Worm (Caenorhabditis elegans): ENCODE results near the gene Y49F6B.20.

DNA sequence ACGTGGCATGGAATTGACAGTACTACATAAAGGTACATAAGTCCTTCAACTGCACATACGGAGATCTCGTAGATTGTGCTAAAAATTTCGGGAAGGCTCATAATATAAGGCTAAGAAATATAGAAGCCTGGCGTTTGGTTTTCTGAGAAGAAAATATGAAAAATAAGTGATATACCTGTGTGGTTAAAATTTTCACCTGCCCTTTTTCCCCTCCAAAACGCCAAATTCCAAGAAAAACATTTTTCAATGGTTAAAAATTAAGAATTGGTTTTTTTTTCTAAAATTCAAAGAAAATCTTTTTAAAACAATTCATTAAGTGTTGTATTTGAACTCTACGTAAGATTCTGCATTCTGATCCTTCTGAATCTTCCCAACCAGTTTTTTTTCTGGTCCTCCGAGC, 44.2 kb upstream of the Y49F6B.20 start, which contains the start of gene srz-5:
- TF ChIP-seq nhr-80 (tag; optimal IDR thresholded peaks at IDR 0.05) (no peak), unc-62 (GFP tag; optimal IDR thresholded peaks at IDR 0.05) (no peak), C06A6.2 (GFP tag; conservative IDR thresholded peaks at IDR 0.05) (no peak), bed-2 (GFP tag; IDR thresholded peaks at IDR 0.05) (no peak), T07F8.4 (tag; optimal IDR thresholded peaks at IDR 0.05) (no peak)
